Worm (Caenorhabditis elegans) whole organism, L4/young adult: ENCODE results near the gene pigm-1.
A peak's percentile ranks its signal among the peaks of the same experiment; 100 is the strongest.

Source experiments
- W03F9.2 ChIP-seq: fragments of 150-350 bp; optimal IDR thresholded peaks from 2 replicates; lab custom pipeline; 2014; ENCODE audit warnings: missing biosample characterization, missing genetic modification characterization
- dao-5 ChIP-seq: sonication (generic microtip); optimal IDR thresholded peaks from 2 replicates; lab custom pipeline; 2016; ENCODE audit warnings: missing genotype, missing genetic modification characterization, moderate library complexity, missing compliant biosample characterization
- him-1 ChIP-seq: sonication (generic microtip); optimal IDR thresholded peaks from 2 replicates; lab custom pipeline; 2016; ENCODE audit warnings: missing genotype, missing genetic modification reagents, missing genetic modification characterization, missing compliant biosample characterization

Gene pigm-1

DNA sequence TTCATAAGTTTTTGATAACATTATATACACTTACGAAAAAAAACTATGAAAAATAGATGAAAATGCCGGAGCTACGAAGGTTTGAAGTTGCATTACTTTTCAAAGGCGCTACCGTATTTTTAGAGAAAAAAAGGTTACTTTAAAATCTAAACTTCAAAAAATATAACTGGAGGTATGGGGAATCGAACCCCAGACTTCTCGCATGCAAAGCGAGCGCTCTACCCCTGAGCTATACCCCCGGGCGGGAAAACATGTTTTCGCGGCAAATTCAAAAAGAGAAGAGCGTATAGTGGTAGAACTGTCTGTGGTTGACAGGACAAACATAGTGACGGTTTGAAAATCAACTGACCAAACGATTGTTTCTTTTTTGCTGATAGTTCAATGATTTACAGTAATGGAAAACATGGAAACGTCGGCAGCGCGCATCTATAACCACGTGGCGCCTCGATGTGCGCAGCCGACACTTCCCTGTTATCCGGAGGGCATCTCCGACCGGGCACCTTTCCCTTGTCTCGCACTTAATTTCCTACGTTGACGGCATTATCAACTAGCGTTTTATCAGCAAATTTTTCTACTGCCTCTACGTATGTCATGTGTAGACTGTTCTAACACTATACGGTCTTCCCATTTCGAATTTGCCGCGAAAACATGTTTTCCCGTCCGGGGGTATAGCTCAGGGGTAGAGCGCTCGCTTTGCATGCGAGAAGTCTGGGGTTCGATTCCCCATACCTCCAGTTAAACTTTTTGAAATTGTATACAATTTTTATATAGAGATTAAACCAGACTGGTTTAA, 14.2 kb upstream of the pigm-1 start:
- TF ChIP-seq W03F9.2 (no peak), dao-5 (tag; lab: Kevin White, UChicago) (no peak), him-1 (tag; lab: Kevin White, UChicago) (no peak)

DNA sequence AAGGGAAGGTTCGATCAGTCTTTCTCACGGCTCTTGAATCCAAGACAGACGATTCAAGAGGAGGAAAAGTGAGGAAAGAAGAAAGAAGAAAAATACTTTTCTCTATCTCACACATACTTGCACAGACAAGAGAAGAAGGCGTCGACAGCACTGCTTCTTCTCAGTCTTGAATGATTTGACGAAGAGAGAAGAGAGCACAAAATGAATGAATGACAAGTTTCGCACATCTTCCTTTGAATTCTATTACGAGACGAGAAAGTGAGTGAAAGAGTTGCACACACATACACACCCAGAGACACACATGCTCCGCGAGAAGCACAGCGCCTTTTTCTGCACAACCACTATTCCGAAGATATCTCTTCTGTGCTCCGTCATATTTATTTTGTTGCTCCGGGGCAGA, 12.6 kb upstream of the pigm-1 start:
- no peak for TF ChIP-seq him-1 (tag; lab: Kevin White, UChicago)
- TF ChIP-seq dao-5 (tag; lab: Kevin White, UChicago) = no peak
- TF ChIP-seq W03F9.2 = no peak

DNA sequence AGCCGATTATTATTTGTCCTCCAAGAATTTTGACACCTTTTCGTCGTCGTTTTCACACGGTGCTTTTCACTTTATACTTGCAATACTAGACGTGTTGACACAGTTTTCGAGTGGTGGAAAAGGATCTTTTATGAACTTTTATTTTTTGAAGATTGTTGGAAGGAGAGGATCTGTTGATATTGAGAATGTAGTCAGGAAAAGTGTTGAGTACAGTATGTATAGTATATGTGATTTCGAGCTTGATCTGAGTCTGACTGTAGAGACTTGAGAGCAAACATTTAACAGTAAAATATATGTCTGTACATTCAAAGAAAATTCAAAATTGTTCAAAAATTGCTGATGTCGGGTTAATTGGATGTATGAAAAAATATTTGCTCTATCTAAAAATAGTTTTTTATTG, 12.1 kb upstream of the pigm-1 start:
- TF ChIP-seq him-1 (tag; lab: Kevin White, UChicago) (no peak), dao-5 (tag; lab: Kevin White, UChicago) (no peak)

DNA sequence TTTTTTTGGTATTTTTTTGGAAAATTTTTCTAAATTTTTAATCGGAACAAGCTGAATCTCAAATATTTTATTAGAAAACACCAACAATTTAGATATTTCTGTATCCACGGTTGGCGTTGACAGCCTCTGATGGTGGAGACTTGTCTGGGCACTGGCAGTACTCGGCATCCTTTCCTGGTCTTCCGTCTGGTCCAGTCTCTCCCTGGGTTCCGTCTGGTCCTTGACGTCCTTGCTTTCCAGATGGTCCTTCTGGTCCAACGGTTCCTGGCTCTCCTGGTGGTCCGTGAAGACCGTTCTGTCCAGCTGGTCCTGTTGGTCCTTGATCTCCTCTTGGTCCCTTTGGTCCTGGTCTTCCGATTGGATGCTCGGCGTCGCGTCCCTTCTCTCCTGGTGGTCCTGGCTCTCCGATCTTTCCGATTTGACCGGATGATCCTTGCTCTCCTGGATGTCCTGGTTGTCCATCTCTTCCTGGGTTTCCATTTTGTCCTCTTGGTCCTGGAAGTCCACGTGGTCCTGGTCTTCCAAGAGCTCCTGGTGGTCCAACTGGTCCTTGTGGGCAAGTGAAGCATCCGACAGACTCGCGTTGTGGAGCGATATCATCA, 11.5 kb upstream of the pigm-1 start:
- no peak for TF ChIP-seq W03F9.2
- no peak for TF ChIP-seq dao-5 (tag; lab: Kevin White, UChicago)
- no peak for TF ChIP-seq him-1 (tag; lab: Kevin White, UChicago)

DNA sequence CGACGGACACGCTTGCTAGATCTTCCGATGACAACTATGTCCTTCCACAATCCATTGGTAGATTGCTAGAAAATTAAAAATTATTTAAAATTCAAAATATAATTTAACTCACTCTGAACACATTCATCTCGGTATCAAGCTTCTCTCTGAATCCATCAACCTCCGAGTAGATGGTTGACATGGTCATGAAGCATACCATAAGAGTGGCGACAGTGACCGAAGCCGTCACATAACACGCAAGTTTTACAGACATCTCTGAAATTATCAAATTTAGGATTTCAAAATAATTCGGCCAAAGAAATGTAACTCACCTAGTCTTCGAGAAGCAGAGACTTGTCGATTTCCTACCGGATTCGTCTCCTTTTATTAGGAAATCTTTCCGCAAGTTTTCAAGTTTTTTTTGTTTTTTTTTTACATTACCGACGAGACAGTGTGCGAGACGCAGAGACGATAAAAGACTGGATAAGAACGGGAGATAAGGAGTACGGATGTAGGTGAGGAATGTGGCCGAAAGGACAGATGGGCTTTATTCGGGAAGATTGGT, 10.7 kb upstream of the pigm-1 start, which contains the start of gene sqt-1:
Gene sqt-1, minus strand, starts transcription at position 341 of the 544 bp plus-strand sequence.
- TF ChIP-seq him-1 (tag; lab: Kevin White, UChicago) = no peak
- no peak for TF ChIP-seq W03F9.2
- no peak for TF ChIP-seq dao-5 (tag; lab: Kevin White, UChicago)

DNA sequence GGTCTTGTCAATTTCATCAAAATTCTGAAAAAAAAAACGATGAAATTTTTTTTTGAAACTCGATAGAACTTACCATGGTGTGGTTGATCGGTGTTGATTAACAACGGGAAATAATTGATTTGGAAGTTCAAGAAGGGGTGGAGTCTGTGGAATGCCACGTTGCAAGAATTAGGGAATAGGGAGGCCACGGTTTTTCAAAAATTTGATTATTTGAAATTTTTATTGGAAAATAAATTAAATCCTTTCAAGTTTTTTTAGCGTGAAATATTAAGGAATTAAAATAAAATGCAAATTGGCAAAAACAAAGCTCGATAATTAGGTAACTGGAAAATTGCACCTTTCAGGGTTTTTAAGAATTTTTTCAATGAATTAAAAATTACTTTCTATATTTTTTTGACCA, 8.7 kb upstream of the pigm-1 start, which contains the start of gene rmd-3:
Gene rmd-3, minus strand, starts transcription at position 101 of the 400 bp plus-strand sequence.
- TF ChIP-seq him-1 (tag; lab: Kevin White, UChicago) = no peak
- TF ChIP-seq W03F9.2 = no peak
- TF ChIP-seq dao-5 (tag; lab: Kevin White, UChicago) = no peak

DNA sequence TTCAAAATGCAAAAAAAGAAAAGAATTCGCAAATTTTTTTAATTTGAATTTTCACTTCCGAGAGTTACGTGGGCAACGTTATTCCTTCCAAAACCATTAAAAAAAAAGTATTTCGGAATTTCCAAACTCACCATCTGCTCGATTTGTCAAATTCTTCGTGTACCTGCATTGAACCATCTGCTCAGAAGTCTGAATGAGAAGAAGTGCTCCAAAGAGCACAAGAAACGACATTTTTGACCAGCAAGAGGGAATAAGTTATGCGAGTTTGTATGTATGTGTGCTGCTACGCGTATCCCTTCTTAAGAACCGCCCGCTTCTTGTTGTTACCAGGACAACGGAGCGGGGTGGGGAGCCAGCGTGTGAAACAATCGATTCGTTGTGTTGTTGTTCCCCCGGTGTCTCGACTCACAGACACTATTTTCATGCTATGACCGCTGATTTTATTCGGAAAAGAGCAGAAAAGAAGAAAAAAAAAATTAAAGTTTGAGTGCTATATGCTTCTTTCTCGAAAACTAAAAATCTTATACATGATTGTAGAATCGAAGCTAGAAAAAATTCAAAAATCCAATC, 4.9 kb upstream of the pigm-1 start, which contains the start of gene lgc-20:
Gene lgc-20, minus strand, starts transcription at position 311 of the 570 bp plus-strand sequence.
- no peak for TF ChIP-seq dao-5 (tag; lab: Kevin White, UChicago)
- no peak for TF ChIP-seq W03F9.2
- TF ChIP-seq him-1 (tag; lab: Kevin White, UChicago) = no peak

DNA sequence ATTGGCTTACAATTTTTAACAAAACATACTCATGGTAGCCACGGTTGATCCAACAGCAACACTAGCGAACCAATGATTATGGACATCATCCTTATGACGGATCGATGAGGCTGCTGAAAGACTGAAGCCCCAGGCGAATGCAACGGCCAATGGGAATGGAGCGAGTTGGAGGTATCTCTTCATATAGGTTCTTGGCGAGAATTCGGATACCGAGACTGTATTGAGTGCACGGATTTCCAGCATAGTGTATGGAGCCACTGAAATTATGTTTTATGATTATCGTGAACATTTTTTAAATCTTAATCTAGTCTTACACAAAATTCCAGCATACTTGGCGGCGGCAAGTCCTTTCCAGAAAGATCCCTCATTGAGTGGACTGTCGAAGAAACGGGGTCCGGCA, 3.7 kb upstream of the pigm-1 start:
- TF ChIP-seq W03F9.2 (no peak), him-1 (tag; lab: Kevin White, UChicago) (no peak), dao-5 (tag; lab: Kevin White, UChicago) (no peak)

DNA sequence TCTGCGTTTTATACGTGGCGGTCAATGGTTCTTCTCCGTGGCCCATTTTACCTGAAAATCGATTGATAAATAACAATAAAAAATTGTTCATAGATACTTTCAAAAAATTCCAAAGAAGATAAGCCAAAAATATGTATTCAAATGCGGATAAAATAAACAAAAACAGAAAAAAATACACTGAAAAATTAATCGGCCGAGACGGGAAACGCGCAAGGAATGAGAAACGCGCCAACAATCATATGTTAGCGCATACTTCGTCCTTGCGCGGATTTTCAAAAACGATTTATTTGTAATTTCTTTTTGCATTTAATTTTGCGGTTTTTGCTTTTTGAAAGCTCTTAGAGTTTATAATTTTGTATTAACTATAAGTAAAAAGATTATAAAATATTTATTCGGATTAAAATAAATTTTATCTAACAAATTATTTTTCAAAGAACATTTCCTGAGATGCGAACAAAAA, 2.6 kb upstream of the pigm-1 start, which contains the start of gene nduf-11:
Gene nduf-11, minus strand, starts transcription at position 51 of the 460 bp plus-strand sequence.
- TF ChIP-seq dao-5 (tag; lab: Kevin White, UChicago) (no peak), him-1 (tag; lab: Kevin White, UChicago) (peak; percentile 45), W03F9.2 (peak; percentile 87)

DNA sequence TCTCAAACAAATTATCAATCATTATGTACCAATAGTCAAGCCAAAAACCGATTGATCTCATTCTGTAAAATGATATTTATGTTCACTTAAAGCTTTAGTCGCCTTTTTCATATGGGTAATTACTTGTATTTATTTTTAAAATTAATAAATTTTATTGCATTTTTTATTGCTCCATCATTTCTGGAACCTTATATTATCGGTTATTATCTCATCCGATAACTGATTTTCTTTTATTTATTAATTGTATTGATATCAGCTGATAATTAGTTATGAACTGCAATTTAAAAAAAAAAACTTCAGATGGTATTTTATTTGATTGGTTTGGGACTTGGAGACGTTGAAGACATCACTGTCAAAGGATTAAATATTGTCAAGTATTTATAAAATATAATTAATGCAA, 1.6 kb downstream of the pigm-1 start, which contains the start of gene dph-5:
Gene dph-5, plus strand, starts transcription at position 301 of the 400 bp plus-strand sequence.
- no peak for TF ChIP-seq him-1 (tag; lab: Kevin White, UChicago)
- TF ChIP-seq dao-5 (tag; lab: Kevin White, UChicago) = no peak
- no peak for TF ChIP-seq W03F9.2

DNA sequence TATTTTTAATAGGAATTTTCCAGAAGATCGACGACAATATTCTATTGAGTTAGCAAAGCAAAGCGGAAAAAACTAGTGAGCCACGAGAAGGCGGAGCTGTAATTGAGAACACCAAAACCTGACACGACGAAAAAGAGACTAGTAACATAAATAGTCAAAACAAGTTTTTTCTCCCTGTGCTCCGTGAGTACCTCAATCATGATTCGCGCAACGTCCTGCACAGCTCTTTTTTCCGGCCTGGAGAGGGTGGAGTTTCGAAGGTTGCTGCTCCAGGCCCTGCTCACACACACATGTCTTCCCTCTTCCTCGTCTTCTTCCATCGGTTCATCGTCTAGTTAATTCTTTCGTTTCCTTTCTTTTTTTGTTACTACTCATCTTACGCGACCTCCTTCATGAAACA, 3.4 kb downstream of the pigm-1 start, which contains the start of gene clh-2:
Gene clh-2, plus strand, starts transcription at position 301 of the 400 bp plus-strand sequence.
- no peak for TF ChIP-seq W03F9.2
- no peak for TF ChIP-seq him-1 (tag; lab: Kevin White, UChicago)
- TF ChIP-seq dao-5 (tag; lab: Kevin White, UChicago) = no peak

DNA sequence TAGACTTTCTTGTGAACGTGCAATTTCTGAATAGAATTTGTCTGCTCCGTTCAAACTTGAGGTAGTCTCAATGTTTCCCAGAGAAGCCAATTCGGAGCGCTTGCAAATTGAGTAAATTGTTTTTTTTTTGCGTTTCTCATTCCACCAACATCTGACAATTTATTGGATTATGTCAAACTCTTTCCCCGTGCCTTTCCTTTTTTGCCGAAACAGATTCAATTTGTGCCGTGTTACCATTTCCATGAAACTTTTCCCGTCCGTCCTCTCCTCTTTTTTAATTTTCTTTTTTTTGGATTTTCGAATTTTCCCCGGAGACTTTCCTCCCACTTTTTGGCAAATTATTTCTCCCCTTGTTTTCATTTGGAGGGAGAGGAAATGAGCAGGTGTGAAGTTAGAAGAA, 5.2 kb downstream of the pigm-1 start:
- TF ChIP-seq W03F9.2 = no peak

DNA sequence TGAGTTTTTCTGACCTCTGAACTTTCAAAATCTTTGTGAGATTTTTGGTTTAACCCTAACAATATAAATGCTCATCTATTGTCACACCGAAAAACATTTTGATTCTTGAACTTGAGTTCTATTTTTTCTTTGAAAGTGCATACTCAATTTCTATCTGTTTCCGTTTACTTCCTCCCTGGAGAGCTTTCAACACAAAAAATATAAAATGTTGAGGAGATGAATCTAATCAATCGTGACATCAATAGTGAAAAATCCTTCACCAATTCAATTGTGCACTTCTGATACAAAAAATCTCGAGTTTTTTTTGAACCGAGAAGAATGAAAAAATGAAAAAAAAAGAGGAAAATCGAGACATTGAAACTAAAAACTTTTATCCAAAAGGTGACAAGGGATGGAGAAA, 13.5 kb downstream of the pigm-1 start:
- TF ChIP-seq him-1 (tag; lab: Kevin White, UChicago) (no peak), dao-5 (tag; lab: Kevin White, UChicago) (no peak), W03F9.2 (no peak)
